Fruit fly (Drosophila melanogaster): ENCODE measurements around the gene CG11630.

dm6 chr2L:21769461-21769860, 14.4 kb downstream of the CG11630 start:
- no peak for TF ChIP-seq Snoo (tag; optimal IDR thresholded peaks at IDR 0.05)
- TF ChIP-seq CG8301 (tag; optimal IDR thresholded peaks at IDR 0.05): no peak
- no peak for TF ChIP-seq CG4496 (GFP tag; IDR thresholded peaks at IDR 0.05)
- TF ChIP-seq CG17806 (tag; optimal IDR thresholded peaks at IDR 0.05): no peak
- TF ChIP-seq gl (tag; optimal IDR thresholded peaks at IDR 0.05): no peak
- no peak for TF ChIP-seq CG15710 (tag; optimal IDR thresholded peaks at IDR 0.05)
- TF ChIP-seq rn (GFP tag; IDR thresholded peaks at IDR 0.05): no peak
- TF ChIP-seq CG14655 (GFP tag; optimal IDR thresholded peaks at IDR 0.05): no peak
- no peak for TF ChIP-seq CG8159 (tag; optimal IDR thresholded peaks at IDR 0.05)
- no peak for TF ChIP-seq Pif1B (GFP tag; optimal IDR thresholded peaks at IDR 0.05)
- TF ChIP-seq fd96Ca (GFP tag; IDR thresholded peaks at IDR 0.05): no peak
